Worm (Caenorhabditis elegans): ENCODE data around the gene str-108.

The str-108 gene

DNA sequence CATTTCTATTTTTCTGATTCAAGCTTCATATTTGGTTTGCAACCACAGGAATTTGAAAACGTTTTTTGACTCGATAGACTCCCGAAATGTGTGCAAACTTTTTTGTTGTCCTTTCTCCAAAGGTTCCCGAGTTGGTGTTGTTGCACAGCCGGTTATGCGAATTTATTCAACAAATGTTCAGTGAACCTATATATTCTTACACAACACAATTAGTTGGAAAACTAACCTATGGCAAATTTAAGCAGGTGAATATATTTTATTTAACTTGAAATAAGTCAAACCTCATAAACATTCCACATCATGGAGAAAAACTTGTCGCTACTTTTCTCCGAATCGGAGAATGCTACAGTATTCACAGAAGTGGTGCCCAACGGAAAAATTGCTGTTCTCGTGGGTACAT is 17.3 kb downstream of the str-108 start, which contains the start of gene srz-14:
TSS of gene srz-14 (plus strand) at position 301 of the 400 bp plus-strand sequence.
- TF ChIP-seq ets-4 (tag; optimal IDR thresholded peaks at IDR 0.05) = no peak
- no peak for TF ChIP-seq hlh-30 (tag; optimal IDR thresholded peaks at IDR 0.05; ENCODE audit: insufficient read depth)
- no peak for TF ChIP-seq ceh-6 (GFP tag; optimal IDR thresholded peaks at IDR 0.05)
- TF ChIP-seq ama-1 (optimal IDR thresholded peaks at IDR 0.05) = no peak
- TF ChIP-seq dve-1 (tag; optimal IDR thresholded peaks at IDR 0.05) = no peak
- TF ChIP-seq ttx-3 (tag; optimal IDR thresholded peaks at IDR 0.05) = no peak
- no peak for TF ChIP-seq unc-42 (tag; optimal IDR thresholded peaks at IDR 0.05)
- no peak for TF ChIP-seq ceh-31 (tag; optimal IDR thresholded peaks at IDR 0.05)
- TF ChIP-seq pha-4 (tag; optimal IDR thresholded peaks at IDR 0.05) = no peak
- no peak for TF ChIP-seq sox-4 (tag; optimal IDR thresholded peaks at IDR 0.05)
- no peak for TF ChIP-seq hlh-13 (GFP tag; optimal IDR thresholded peaks at IDR 0.05)
- no peak for TF ChIP-seq sox-2 (GFP tag; IDR thresholded peaks at IDR 0.05)
- TF ChIP-seq F13H6.1 (tag; optimal IDR thresholded peaks at IDR 0.05) = no peak
- TF ChIP-seq pqm-1 (tag; optimal IDR thresholded peaks at IDR 0.05) = no peak
- no peak for TF ChIP-seq unc-86 (tag; optimal IDR thresholded peaks at IDR 0.05)
- TF ChIP-seq nfya-1 (tag; optimal IDR thresholded peaks at IDR 0.05) = no peak

DNA sequence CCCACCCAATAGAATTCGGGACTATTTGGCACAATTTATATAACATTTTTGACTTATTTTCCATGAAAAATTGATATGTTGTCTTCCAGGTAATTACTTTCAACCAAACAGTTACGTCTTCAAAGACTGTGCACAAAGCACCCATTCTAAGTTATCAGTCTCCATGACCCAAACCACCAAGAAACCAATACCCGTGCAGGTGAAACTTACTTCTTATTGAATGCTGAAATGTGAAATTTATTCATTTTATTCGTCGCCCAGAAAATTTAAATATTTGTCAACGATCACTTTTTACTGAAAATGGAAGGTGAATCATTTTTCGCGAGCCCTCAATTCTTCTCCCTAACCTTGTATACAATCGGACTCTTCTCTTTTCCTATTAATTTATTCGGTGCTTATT is 24.4 kb downstream of the str-108 start, which contains the start of gene srh-281:
TSS of gene srh-281 (plus strand) at position 301 of the 400 bp plus-strand sequence.
- no peak for TF ChIP-seq npax-4 (tag; optimal IDR thresholded peaks at IDR 0.05)

DNA sequence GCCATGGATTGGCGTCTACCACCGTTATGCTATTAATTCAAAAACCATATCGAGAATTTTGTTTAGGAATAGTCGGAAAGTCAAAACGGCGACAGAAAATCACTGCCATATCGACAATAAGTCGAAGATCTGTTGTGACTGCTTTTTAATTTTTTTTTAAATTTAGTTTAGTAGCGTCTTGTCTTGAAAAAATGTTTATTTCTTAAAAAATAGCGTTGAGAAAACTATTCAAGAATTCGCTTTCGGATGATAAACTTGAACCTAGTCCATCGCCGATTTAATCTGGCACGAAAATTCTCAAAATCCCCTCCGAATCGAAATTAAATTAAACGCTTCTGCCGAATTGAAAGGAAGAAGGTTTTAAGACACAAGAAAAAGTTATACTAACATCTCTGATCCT is 26.1 kb downstream of the str-108 start, which contains the start of gene srh-279:
TSS of gene srh-279 (plus strand) at position 301 of the 400 bp plus-strand sequence.
- TF ChIP-seq ceh-24 (tag; optimal IDR thresholded peaks at IDR 0.05) (no peak), ceh-45 (GFP tag; IDR thresholded peaks at IDR 0.05) (no peak), hlh-30 (tag; optimal IDR thresholded peaks at IDR 0.05; ENCODE audit: insufficient read depth) (no peak), pat-9 (tag; optimal IDR thresholded peaks at IDR 0.05) (no peak), dmd-4 (tag; optimal IDR thresholded peaks at IDR 0.05; ENCODE audit: borderline replicate concordance) (no peak), fax-1 (tag; optimal IDR thresholded peaks at IDR 0.05) (no peak), hlh-6 (tag; optimal IDR thresholded peaks at IDR 0.05) (no peak), ttx-3 (tag; optimal IDR thresholded peaks at IDR 0.05) (no peak), T23F11.4 (GFP tag; optimal IDR thresholded peaks at IDR 0.05) (no peak), eyg-1 (tag; optimal IDR thresholded peaks at IDR 0.05) (no peak)

DNA sequence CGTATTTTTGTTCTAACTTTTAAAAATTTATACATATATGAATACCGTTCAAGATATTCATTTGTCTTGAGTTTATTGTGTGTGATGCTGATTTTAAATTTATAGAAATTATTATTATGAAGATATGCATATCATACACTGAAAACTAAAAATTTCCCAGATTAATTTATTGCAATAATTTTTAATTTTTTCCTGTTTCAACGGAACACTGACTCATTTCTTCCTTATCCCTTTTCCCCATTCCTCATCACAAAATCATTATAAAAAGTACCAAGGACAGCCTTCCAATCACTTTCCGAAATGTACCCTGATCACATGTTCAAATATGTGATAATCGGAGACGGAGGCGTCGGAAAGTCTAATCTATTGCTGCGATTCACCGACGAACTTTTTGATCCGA is 28.6 kb downstream of the str-108 start, which contains the start of gene rabr-4:
TSS of gene rabr-4 (plus strand) at position 301 of the 400 bp plus-strand sequence.
- TF ChIP-seq elt-2 (tag; optimal IDR thresholded peaks at IDR 0.05) (no peak), tbx-2 (tag; optimal IDR thresholded peaks at IDR 0.05) (no peak), fax-1 (tag; optimal IDR thresholded peaks at IDR 0.05) (no peak), syd-9 (tag; optimal IDR thresholded peaks at IDR 0.05) (no peak), ceh-31 (tag; optimal IDR thresholded peaks at IDR 0.05) (no peak), odd-2 (tag; optimal IDR thresholded peaks at IDR 0.05) (no peak), nhr-11 (tag; optimal IDR thresholded peaks at IDR 0.05) (no peak), unc-42 (tag; optimal IDR thresholded peaks at IDR 0.05) (no peak)

DNA sequence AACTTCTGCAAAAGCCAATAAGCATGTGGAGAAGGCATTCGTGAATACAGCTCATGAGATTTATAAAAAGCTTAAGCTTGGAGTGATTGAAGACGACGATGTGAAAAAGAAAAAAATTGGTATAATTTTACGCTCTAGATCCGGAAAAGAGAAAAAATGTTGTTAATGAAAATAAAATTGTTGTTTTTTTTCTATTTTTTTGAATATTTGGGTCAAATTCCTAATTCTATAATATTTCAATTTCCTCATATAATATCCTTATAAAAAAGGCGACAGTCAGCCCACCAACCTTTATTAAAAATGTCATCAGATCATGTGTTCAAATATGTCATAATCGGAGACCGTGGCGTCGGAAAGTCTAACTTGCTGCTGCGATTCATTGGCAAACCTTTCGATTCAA is 29.3 kb downstream of the str-108 start, which contains the start of gene rabr-3:
TSS of gene rabr-3 (plus strand) at position 301 of the 400 bp plus-strand sequence.
- no peak for TF ChIP-seq ceh-6 (GFP tag; optimal IDR thresholded peaks at IDR 0.05)

DNA sequence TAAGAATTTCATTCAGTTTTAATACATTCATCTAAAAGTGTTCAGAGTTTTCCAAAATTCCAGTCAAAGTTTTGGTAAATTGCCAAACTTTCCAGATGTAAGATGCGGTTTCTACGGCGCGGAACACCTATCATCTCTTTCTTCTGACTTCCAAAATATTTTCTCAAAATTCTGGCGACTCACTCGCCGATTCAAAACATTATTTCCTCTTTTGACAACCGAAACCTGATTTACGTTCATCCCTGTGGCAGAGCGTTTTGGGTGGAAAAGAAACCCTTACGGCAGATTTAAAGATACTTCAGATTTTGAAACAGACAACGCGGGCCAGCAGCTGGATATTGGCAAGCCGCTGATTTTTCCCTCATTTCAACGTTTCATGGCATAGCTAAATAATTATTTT is 32.0 kb downstream of the str-108 start, which contains the start of gene F11A5.5:
TSS of gene F11A5.5 (plus strand) at position 301 of the 400 bp plus-strand sequence.
- TF ChIP-seq ets-4 (tag; optimal IDR thresholded peaks at IDR 0.05) = no peak
- no peak for TF ChIP-seq hlh-30 (tag; optimal IDR thresholded peaks at IDR 0.05; ENCODE audit: insufficient read depth)
- no peak for TF ChIP-seq pag-3 (tag; optimal IDR thresholded peaks at IDR 0.05; ENCODE audit: borderline replicate concordance)
- no peak for TF ChIP-seq unc-3 (GFP tag; conservative IDR thresholded peaks at IDR 0.05)
- TF ChIP-seq unc-3 (tag; optimal IDR thresholded peaks at IDR 0.05) = no peak
- no peak for TF ChIP-seq ceh-2 (tag; optimal IDR thresholded peaks at IDR 0.05)
- TF ChIP-seq fkh-6 (tag; optimal IDR thresholded peaks at IDR 0.05) = no peak
- TF ChIP-seq F13H6.1 (tag; optimal IDR thresholded peaks at IDR 0.05) = no peak
- TF ChIP-seq dmd-4 (tag; optimal IDR thresholded peaks at IDR 0.05; ENCODE audit: borderline replicate concordance) = no peak
- no peak for TF ChIP-seq lim-6 (tag; optimal IDR thresholded peaks at IDR 0.05)
- no peak for TF ChIP-seq K09A11.1 (tag; optimal IDR thresholded peaks at IDR 0.05; ENCODE audit: insufficient read depth)
